Worm (Caenorhabditis elegans): ENCODE data around the gene C16C8.5.
"Not testable (repeated sequence)": the region's sequence is repeated elsewhere in the genome, so short reads cannot be mapped to it uniquely, and the experiment has no call there.

C16C8.5 gene

DNA sequence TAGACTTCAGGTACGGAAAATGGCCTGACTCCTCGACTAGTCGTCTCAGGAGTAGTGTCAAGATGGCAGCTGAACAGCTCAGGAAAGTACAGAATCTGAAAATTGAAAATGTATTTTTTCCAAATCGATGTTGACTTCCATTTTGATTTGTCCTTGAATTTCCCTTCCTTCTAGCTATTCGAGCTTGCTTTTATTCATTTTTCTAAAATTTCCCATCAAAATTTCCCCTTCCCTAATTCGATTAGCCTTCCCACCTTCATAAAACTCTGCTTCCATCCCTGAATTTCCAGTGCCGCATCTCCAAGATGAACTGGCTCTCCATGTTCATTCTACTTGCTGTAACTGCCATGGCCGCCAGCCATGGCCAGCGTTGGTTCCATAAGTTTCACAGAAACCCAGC, 27.6 kb upstream of the C16C8.5 start, which contains the start of gene Y49F6B.6:
Y49F6B.6 (plus strand) TSS at position 301 of the 400 bp plus-strand sequence.
- TF ChIP-seq crh-2 (tag; optimal IDR thresholded peaks at IDR 0.05) (no peak), nhr-237 (tag; optimal IDR thresholded peaks at IDR 0.05) (no peak), mbf-1 (tag; optimal IDR thresholded peaks at IDR 0.05) (no peak), ztf-1 (GFP tag; conservative IDR thresholded peaks at IDR 0.05) (no peak), ceh-16 (tag; optimal IDR thresholded peaks at IDR 0.05) (no peak), unc-39 (tag; optimal IDR thresholded peaks at IDR 0.05) (no peak), elt-1 (tag; optimal IDR thresholded peaks at IDR 0.05) (no peak), zag-1 (tag; optimal IDR thresholded peaks at IDR 0.05) (no peak), unc-55 (GFP tag; optimal IDR thresholded peaks at IDR 0.05) (no peak)

DNA sequence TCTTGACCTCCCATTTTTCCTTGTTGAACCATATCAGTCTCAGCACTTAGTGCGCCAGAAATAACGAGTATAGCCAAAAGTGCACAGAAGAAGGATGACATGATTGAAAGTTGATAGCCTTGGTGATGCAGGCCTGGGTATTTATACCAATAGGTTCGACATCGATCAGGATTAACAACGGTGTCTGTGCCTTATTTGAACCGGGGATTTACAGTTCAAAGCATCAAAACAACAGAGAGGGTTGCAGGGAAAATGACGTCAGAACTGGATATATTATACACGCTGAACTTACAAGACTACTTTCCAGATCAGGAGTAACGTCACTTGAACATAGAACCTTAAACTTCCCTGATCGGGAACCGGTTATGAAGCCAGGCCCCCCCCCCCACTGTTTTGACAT, 27.1 kb upstream of the C16C8.5 start, which contains the start of gene Y49F6B.12:
Y49F6B.12 (minus strand) TSS at position 101 of the 400 bp plus-strand sequence.
- TF ChIP-seq ceh-82 (tag; optimal IDR thresholded peaks at IDR 0.05), result no peak
- TF ChIP-seq nhr-25 (tag; optimal IDR thresholded peaks at IDR 0.05), result no peak
- TF ChIP-seq nhr-129 (tag; optimal IDR thresholded peaks at IDR 0.05), result no peak
- no peak for TF ChIP-seq dmd-4 (tag; optimal IDR thresholded peaks at IDR 0.05)
- TF ChIP-seq C34F6.9 (tag; optimal IDR thresholded peaks at IDR 0.05), result no peak
- TF ChIP-seq nhr-23 (tag; optimal IDR thresholded peaks at IDR 0.05), result no peak
- no peak for TF ChIP-seq mab-5 (tag; optimal IDR thresholded peaks at IDR 0.05)
- TF ChIP-seq unc-39 (tag; optimal IDR thresholded peaks at IDR 0.05), result no peak
- no peak for TF ChIP-seq nhr-11 (tag; optimal IDR thresholded peaks at IDR 0.05)
- no peak for TF ChIP-seq peb-1 (tag; optimal IDR thresholded peaks at IDR 0.05)
- TF ChIP-seq nhr-77 (tag; optimal IDR thresholded peaks at IDR 0.05), result no peak
- TF ChIP-seq aly-2 (tag; optimal IDR thresholded peaks at IDR 0.05), result no peak
- TF ChIP-seq lin-11 (tag; optimal IDR thresholded peaks at IDR 0.05), result no peak
- TF ChIP-seq nhr-237 (tag; optimal IDR thresholded peaks at IDR 0.05), result no peak
- no peak for TF ChIP-seq nhr-12 (tag; optimal IDR thresholded peaks at IDR 0.05)
- no peak for TF ChIP-seq gmeb-1 (tag; optimal IDR thresholded peaks at IDR 0.05)
- TF ChIP-seq skn-1 (tag; optimal IDR thresholded peaks at IDR 0.05), result no peak
- no peak for TF ChIP-seq lin-39 (tag; optimal IDR thresholded peaks at IDR 0.05)

DNA sequence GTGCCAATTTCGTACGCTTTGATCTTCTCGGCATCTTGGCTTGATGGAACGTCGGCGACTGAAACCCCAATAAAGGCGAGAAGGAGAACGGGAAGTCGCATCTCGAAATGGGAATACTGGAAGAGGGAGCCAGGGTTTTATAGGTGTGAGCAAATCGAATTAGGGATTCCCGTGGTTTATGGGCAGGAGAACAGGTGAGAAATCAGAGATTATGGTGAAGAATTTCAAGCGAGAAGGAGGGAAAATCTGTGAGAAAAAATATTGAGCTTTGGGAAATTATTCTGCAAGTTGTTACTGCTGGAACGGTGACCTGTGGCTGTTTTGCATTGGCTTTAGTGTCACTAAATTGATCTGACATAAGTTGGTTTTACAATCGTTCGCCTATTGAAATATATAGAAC, 26.4 kb upstream of the C16C8.5 start, which contains the start of gene Y49F6B.13:
Y49F6B.13 (minus strand) TSS at position 101 of the 400 bp plus-strand sequence.
- TF ChIP-seq nhr-21 (tag; optimal IDR thresholded peaks at IDR 0.05), result no peak

DNA sequence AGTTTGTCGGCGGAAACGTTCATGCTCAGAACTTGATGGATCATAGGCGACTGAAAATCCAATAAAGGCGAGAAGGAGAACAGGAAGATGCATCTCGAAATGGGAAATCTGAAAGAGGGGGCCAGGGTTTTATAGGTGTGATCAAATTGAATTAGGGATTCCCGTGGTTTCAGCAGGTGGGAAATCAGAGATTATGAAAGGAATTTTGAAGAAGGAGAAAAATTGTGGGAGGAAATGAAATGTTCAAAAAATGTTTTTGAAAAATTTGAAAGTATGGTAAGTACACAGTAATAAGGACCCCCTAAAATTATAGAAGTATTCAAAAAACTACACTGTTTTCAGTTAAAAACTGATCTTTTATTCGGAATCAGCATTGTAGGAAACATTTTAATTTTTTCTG, 25.4 kb upstream of the C16C8.5 start, which contains the start of gene Y49F6B.20:
Y49F6B.20 (minus strand) TSS at position 101 of the 400 bp plus-strand sequence.
- TF ChIP-seq nhr-11 (tag; optimal IDR thresholded peaks at IDR 0.05) (no peak), unc-62 (GFP tag; optimal IDR thresholded peaks at IDR 0.05) (no peak), gmeb-1 (tag; optimal IDR thresholded peaks at IDR 0.05) (no peak), nhr-23 (tag; optimal IDR thresholded peaks at IDR 0.05) (no peak), nhr-6 (tag; optimal IDR thresholded peaks at IDR 0.05) (no peak), nhr-129 (tag; optimal IDR thresholded peaks at IDR 0.05) (no peak)

DNA sequence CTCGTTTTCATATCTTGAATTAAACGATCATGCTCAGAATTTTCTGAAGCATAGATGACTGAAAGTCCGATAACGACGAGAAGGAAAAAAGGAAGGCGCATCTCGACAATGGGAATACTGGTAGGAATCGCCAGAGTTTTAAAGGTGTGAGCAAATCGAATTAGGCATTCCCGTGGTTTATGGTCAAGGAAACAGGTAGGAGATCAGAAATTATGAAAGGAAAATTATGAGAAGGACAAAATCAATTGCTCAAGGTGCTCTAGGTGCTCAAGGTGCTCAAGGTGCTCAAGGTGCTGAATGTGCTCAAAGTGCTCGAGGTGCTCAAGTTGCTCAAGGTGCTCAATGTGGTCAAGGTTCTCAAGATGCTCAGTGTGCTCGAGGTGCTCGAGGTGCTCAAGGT, 19.4 kb upstream of the C16C8.5 start, which contains the start of gene C16C8.10:
C16C8.10 (minus strand) TSS at position 101 of the 400 bp plus-strand sequence.
- not testable (repeated sequence) for TF ChIP-seq lsy-2 (tag; optimal IDR thresholded peaks at IDR 0.05); unc-62 (GFP tag; optimal IDR thresholded peaks at IDR 0.05); sma-3 (GFP tag; optimal IDR thresholded peaks at IDR 0.05)

DNA sequence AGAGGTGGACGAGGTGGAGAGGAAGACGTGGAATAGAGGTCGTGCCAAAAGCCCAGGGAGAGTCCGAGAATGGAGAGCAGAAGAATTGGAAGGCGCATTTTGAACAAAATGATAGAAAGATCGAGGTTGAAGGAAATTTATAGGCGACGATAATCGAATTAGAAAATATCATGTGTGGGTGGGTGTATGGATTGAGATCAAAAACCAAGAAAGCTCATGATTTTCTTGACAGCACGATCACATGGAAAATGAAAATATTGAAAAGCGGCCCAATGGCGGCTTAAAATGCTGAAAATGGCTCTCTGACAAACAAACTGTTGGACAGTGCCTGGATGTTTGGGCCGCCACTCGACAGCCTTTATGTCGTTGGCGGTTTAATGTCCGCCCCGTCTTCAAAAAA, 17.9 kb upstream of the C16C8.5 start, which contains the start of gene C16C8.9:
C16C8.9 (minus strand) TSS at position 101 of the 400 bp plus-strand sequence.
- TF ChIP-seq aly-2 (tag; optimal IDR thresholded peaks at IDR 0.05) (no peak), dmd-4 (tag; optimal IDR thresholded peaks at IDR 0.05) (no peak), alr-1 (tag; optimal IDR thresholded peaks at IDR 0.05) (no peak), lin-11 (tag; optimal IDR thresholded peaks at IDR 0.05) (no peak)

DNA sequence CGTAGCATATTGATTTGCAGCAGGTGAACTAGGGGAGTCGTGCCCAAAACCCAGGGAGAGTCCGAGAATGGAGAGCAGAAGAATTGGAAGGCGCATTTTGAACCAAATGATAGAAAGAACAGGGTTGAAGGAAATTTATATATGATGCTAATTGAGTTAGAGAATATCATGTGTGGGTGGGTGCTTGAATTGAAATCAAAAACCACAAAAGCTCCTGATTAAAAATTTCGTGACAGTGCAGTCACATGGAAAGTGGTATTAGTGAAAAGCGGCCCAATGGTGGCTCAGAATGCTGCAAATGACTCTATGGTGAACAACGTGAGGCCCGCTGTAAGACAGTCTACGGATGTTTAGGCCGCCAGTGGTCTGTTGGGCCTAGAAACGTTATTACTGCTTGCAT, 16.4 kb upstream of the C16C8.5 start, which contains the start of gene C16C8.8:
C16C8.8 (minus strand) TSS at position 101 of the 400 bp plus-strand sequence.
- TF ChIP-seq mab-5 (tag; optimal IDR thresholded peaks at IDR 0.05) (no peak), sma-9 (GFP tag; optimal IDR thresholded peaks at IDR 0.05) (no peak), sma-9 (tag; optimal IDR thresholded peaks at IDR 0.05) (no peak), alr-1 (tag; optimal IDR thresholded peaks at IDR 0.05) (no peak), ztf-11 (tag; optimal IDR thresholded peaks at IDR 0.05) (no peak), R02D3.7 (tag; optimal IDR thresholded peaks at IDR 0.05) (no peak), unc-62 (GFP tag; optimal IDR thresholded peaks at IDR 0.05) (no peak), nhr-23 (tag; optimal IDR thresholded peaks at IDR 0.05) (no peak)

All from whole organism, L2 larva.